Worm (Caenorhabditis elegans) whole organism, mixed stage, embryonic: ENCODE results near the gene T08A11.1.

Experiments used
- M03D4.4 ChIP-seq: sonication (generic microtip); optimal IDR thresholded peaks from 2 replicates; lab custom pipeline; 2017; ENCODE audit warnings: mild to moderate bottlenecking, missing genetic modification characterization, missing compliant biosample characterization
- bed-3 ChIP-seq: fragments of 200-800 bp; sonication (Bioruptor generic); optimal IDR thresholded peaks from 3 replicates; lab custom pipeline; 2018; ENCODE audit warnings: mild to moderate bottlenecking, missing genetic modification characterization, moderate library complexity, missing compliant biosample characterization
- blmp-1 ChIP-seq: fragments of 150-350 bp; optimal IDR thresholded peaks from 2 replicates; lab custom pipeline; 2014; ENCODE audit warnings: missing biosample characterization, missing genetic modification characterization
- ceh-39 ChIP-seq: fragments of 150-350 bp; optimal IDR thresholded peaks from 2 replicates; lab custom pipeline; 2014; ENCODE audit warnings: missing biosample characterization, missing genetic modification characterization
- ceh-43 ChIP-seq: fragments of 200-800 bp; sonication (Bioruptor generic); optimal IDR thresholded peaks from 2 replicates; lab custom pipeline; 2018; ENCODE audit warnings: mild to moderate bottlenecking, missing genetic modification characterization, moderate library complexity, missing compliant biosample characterization
- ceh-83 ChIP-seq: fragments of 200-800 bp; sonication (Bioruptor generic); optimal IDR thresholded peaks from 2 replicates; lab custom pipeline; 2018; ENCODE audit warnings: mild to moderate bottlenecking, missing genetic modification characterization, missing compliant biosample characterization
- ces-1 ChIP-seq: fragments of 150-350 bp; optimal IDR thresholded peaks from 2 replicates; lab custom pipeline; 2014; ENCODE audit warnings: missing biosample characterization, missing genetic modification reagents, missing genetic modification characterization
- cnd-1 ChIP-seq: fragments of 200-800 bp; sonication (Bioruptor generic); optimal IDR thresholded peaks from 2 replicates; lab custom pipeline; 2018; ENCODE audit warnings: mild to moderate bottlenecking, missing genetic modification characterization, missing compliant biosample characterization
- drap-1 ChIP-seq: fragments of 200-800 bp; sonication (Bioruptor generic); optimal IDR thresholded peaks from 3 replicates; lab custom pipeline; 2018; ENCODE audit warnings: mild to moderate bottlenecking, missing genetic modification characterization, missing compliant biosample characterization
- elt-1 ChIP-seq: sonication (generic microtip); optimal IDR thresholded peaks from 2 replicates; lab custom pipeline; 2017; ENCODE audit warnings: missing genetic modification characterization, mild to moderate bottlenecking, missing compliant biosample characterization, antibody characterized with exemption, moderate library complexity, borderline replicate concordance; ENCODE audit not compliant: insufficient read depth
- elt-3 ChIP-seq: fragments of 150-350 bp; optimal IDR thresholded peaks from 2 replicates; lab custom pipeline; 2014; ENCODE audit warnings: missing biosample characterization, missing genetic modification characterization
- flh-1 ChIP-seq: fragments of 200-800 bp; sonication (Bioruptor generic); optimal IDR thresholded peaks from 2 replicates; lab custom pipeline; 2018; ENCODE audit warnings: mild to moderate bottlenecking, missing genetic modification characterization, moderate library complexity, missing compliant biosample characterization
- ham-2 ChIP-seq: fragments of 200-800 bp; sonication (Bioruptor generic); optimal IDR thresholded peaks from 2 replicates; lab custom pipeline; 2018; ENCODE audit warnings: mild to moderate bottlenecking, missing genetic modification characterization, missing compliant biosample characterization
- hlh-1 ChIP-seq: fragments of 150-350 bp; optimal IDR thresholded peaks from 2 replicates; lab custom pipeline; 2014; ENCODE audit warnings: missing biosample characterization, missing genetic modification reagents, missing genetic modification characterization
- lin-13 ChIP-seq: fragments of 150-350 bp; optimal IDR thresholded peaks from 2 replicates; lab custom pipeline; 2014; ENCODE audit warnings: missing biosample characterization, missing genetic modification characterization
- lin-32 ChIP-seq: fragments of 200-800 bp; sonication (Bioruptor generic); optimal IDR thresholded peaks from 2 replicates; lab custom pipeline; 2018; ENCODE audit warnings: mild to moderate bottlenecking, missing genetic modification characterization, missing compliant biosample characterization
- lsy-2 ChIP-seq: fragments of 150-350 bp; optimal IDR thresholded peaks from 2 replicates; lab custom pipeline; 2014; ENCODE audit warnings: missing biosample characterization, missing genetic modification characterization
- mab-5 ChIP-seq: fragments of 150-350 bp; optimal IDR thresholded peaks from 2 replicates; lab custom pipeline; 2014; ENCODE audit warnings: missing biosample characterization, missing genetic modification characterization
- mep-1 ChIP-seq: fragments of 150-350 bp; optimal IDR thresholded peaks from 2 replicates; lab custom pipeline; 2017; ENCODE audit warnings: missing biosample characterization, missing genetic modification reagents, missing genetic modification characterization, inconsistent platforms
- mls-2 ChIP-seq: sonication (generic microtip); optimal IDR thresholded peaks from 2 replicates; lab custom pipeline; 2016; ENCODE audit warnings: mild to moderate bottlenecking, missing genetic modification characterization, moderate library complexity, missing compliant biosample characterization
- nhr-12 ChIP-seq: fragments of 150-350 bp; optimal IDR thresholded peaks from 2 replicates; lab custom pipeline; 2014; ENCODE audit warnings: missing biosample characterization, missing genetic modification characterization
- nhr-2 ChIP-seq: fragments of 150-350 bp; optimal IDR thresholded peaks from 2 replicates; lab custom pipeline; 2014; ENCODE audit warnings: missing biosample characterization, missing genetic modification characterization
- nhr-237 ChIP-seq: fragments of 150-350 bp; optimal IDR thresholded peaks from 2 replicates; lab custom pipeline; 2014; ENCODE audit warnings: missing biosample characterization, missing genetic modification characterization
- nhr-28 ChIP-seq: fragments of 150-350 bp; optimal IDR thresholded peaks from 2 replicates; lab custom pipeline; 2014; ENCODE audit warnings: missing biosample characterization, missing genetic modification characterization
- nhr-76 ChIP-seq: sonication (generic microtip); optimal IDR thresholded peaks from 2 replicates; lab custom pipeline; 2017; ENCODE audit warnings: missing biosample characterization, missing genetic modification characterization
- pha-4 ChIP-seq: fragments of 150-350 bp; optimal IDR thresholded peaks from 2 replicates; lab custom pipeline; 2018; ENCODE audit warnings: missing biosample characterization, missing genetic modification reagents, missing genetic modification characterization
- sem-2 ChIP-seq: fragments of 200-800 bp; sonication (Bioruptor generic); optimal IDR thresholded peaks from 2 replicates; lab custom pipeline; 2018; ENCODE audit warnings: mild to moderate bottlenecking, missing genetic modification characterization, missing compliant biosample characterization
- snpc-4 ChIP-seq: fragments of 150-350 bp; optimal IDR thresholded peaks from 2 replicates; lab custom pipeline; 2014; ENCODE audit warnings: missing biosample characterization, missing genetic modification characterization
- sptf-1 ChIP-seq: sonication (generic microtip); optimal IDR thresholded peaks from 2 replicates; lab custom pipeline; 2017; ENCODE audit warnings: mild to moderate bottlenecking, missing genetic modification characterization, moderate library complexity, missing compliant biosample characterization
- tbx-8 ChIP-seq: fragments of 200-800 bp; sonication (Bioruptor generic); optimal IDR thresholded peaks from 2 replicates; lab custom pipeline; 2018; ENCODE audit warnings: mild to moderate bottlenecking, missing genetic modification characterization, moderate library complexity, missing compliant biosample characterization
- unc-120 ChIP-seq: sonication (generic microtip); optimal IDR thresholded peaks from 2 replicates; lab custom pipeline; 2017; ENCODE audit warnings: missing genetic modification characterization, missing compliant biosample characterization; ENCODE audit not compliant: poor library complexity, severe bottlenecking
- unc-39 ChIP-seq: fragments of 150-350 bp; optimal IDR thresholded peaks from 2 replicates; lab custom pipeline; 2014; ENCODE audit warnings: missing biosample characterization, missing genetic modification characterization
- unc-62 ChIP-seq: fragments of 150-350 bp; optimal IDR thresholded peaks from 2 replicates; lab custom pipeline; 2014; ENCODE audit warnings: missing biosample characterization, missing genetic modification reagents, missing genetic modification characterization
- zip-8 ChIP-seq: fragments of 150-350 bp; optimal IDR thresholded peaks from 2 replicates; lab custom pipeline; 2014; ENCODE audit warnings: missing biosample characterization, missing genetic modification characterization
- ztf-11 ChIP-seq: fragments of 150-350 bp; optimal IDR thresholded peaks from 2 replicates; lab custom pipeline; 2014; ENCODE audit warnings: missing biosample characterization, missing genetic modification characterization

T08A11.1 gene

DNA sequence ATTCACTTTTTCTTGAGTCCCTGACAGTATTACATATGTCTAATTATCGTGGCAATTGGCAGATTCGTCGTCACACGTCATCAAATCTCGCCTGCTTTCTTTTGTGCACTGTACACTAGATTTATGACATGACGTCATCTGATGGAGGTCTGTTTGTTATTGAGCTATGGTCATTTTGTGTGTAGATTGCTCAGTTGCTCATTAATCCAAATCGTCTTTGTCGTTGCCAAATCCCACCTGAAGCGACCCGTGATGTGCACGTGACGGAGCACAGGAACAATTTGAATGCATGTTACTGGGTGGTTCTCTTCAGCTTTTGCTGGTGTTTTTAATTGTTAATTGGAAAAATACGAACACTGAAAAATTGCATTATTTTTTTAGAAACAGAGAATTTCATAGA is 9.9 kb upstream of the T08A11.1 start:
- TF ChIP-seq unc-62: peak; percentile 61
- no peak for TF ChIP-seq snpc-4 (tag; lab: Kevin White, UChicago)
- no peak for TF ChIP-seq unc-39
- no peak for TF ChIP-seq ces-1 (GFP tag; lab: Kevin White, UChicago)
- no peak for TF ChIP-seq nhr-76 (tag; lab: Kevin White, UChicago)
- no peak for TF ChIP-seq lin-13
- no peak for TF ChIP-seq mep-1
- no peak for TF ChIP-seq nhr-28 (tag; lab: Kevin White, UChicago)
- TF ChIP-seq lin-32 (GFP tag; lab: Kevin White, UChicago): no peak
- TF ChIP-seq unc-120: no peak
- peak; percentile 37 for TF ChIP-seq cnd-1
- TF ChIP-seq bed-3 (GFP tag; lab: Kevin White, UChicago): no peak
- TF ChIP-seq sem-2 (GFP tag; lab: Kevin White, UChicago): no peak
- no peak for TF ChIP-seq lsy-2 (tag; lab: Kevin White, UChicago)
- no peak for TF ChIP-seq hlh-1
- TF ChIP-seq nhr-12: no peak
- no peak for TF ChIP-seq drap-1 (GFP tag; lab: Kevin White, UChicago)
- no peak for TF ChIP-seq pha-4 (tag; lab: Kevin White, UChicago)
- no peak for TF ChIP-seq blmp-1 (tag; lab: Kevin White, UChicago)
- TF ChIP-seq mab-5 (tag; lab: Kevin White, UChicago): no peak
- TF ChIP-seq zip-8 (tag; lab: Kevin White, UChicago): peak; percentile 74
- no peak for TF ChIP-seq elt-3 (tag; lab: Kevin White, UChicago)
- peak; percentile 8 for TF ChIP-seq sptf-1 (tag; lab: Kevin White, UChicago)
- peak; percentile 50 for TF ChIP-seq ztf-11
- TF ChIP-seq ceh-83 (GFP tag; lab: Kevin White, UChicago): no peak
- no peak for TF ChIP-seq ham-2 (GFP tag; lab: Kevin White, UChicago)
- peak; percentile 25 for TF ChIP-seq ceh-39
- no peak for TF ChIP-seq flh-1 (GFP tag; lab: Kevin White, UChicago)
- no peak for TF ChIP-seq tbx-8 (GFP tag; lab: Kevin White, UChicago)
- peak; percentile 81 for TF ChIP-seq nhr-2 (tag; lab: Kevin White, UChicago)
- TF ChIP-seq M03D4.4 (tag; lab: Kevin White, UChicago): no peak
- TF ChIP-seq elt-1 (tag; lab: Kevin White, UChicago): no peak
- peak; percentile 63 for TF ChIP-seq mls-2 (tag; lab: Kevin White, UChicago)
- no peak for TF ChIP-seq nhr-237
- TF ChIP-seq ceh-43 (GFP tag; lab: Kevin White, UChicago): peak; percentile 25

DNA sequence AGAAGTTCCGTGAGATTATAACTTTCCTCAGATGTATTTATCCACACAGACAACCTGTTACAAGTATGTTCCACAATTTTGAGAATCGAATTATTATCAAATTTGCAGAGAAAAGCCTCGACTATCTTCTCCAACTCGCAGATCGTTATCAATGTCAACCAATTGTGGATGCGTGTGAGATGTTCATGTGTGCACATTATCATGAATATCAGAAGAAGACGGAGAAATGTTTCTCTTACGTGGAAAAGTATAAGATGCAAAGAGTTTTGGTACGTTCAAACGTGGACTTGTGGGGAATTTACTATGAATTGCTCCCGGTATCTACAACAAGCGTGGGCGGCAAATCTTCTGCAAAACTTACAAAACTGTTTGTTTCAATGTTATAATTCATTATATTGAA is 8.1 kb upstream of the T08A11.1 start:
- TF ChIP-seq snpc-4 (tag; lab: Kevin White, UChicago): no peak
- no peak for TF ChIP-seq cnd-1
- no peak for TF ChIP-seq bed-3 (GFP tag; lab: Kevin White, UChicago)
- TF ChIP-seq sem-2 (GFP tag; lab: Kevin White, UChicago): no peak
- no peak for TF ChIP-seq ceh-83 (GFP tag; lab: Kevin White, UChicago)
- TF ChIP-seq, all 35 proteins: peak for 0

DNA sequence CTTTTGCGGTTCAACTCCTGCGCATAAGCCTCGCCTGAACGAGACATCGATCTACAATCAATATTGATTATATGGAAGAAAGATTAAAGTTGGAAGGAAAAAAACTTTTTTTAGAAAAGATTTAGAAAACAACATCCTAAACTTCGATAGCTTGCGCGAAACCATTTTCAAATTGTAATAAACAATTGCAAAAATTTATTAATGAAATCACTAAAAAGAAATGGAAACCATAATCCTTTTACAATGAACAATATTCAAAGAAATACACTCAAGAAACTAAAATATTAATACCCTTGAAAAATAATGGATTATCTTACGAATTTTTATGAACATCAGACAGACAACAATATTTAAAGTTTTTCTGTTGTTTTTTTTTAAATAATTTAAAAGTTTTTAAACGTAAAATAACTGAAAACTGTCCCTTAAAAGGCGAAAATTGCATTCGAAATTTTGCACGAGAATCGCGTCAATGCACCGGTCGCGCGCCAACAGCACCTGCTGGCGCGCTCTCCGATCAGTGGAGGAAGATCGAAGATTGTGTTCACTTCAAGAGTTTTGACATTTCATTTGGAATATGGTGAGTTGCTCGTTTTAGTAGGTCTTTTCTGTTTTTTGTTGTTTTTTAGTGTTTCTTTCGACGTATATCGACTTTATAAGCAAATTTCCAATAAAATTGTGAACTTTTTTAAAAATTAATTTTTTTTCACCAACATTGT is 6.4 kb upstream of the T08A11.1 start, which contains the start of the genes sftb-1 and R10E4.1:
Gene sftb-1 (minus strand): TSS at position 51 of the 716 bp plus-strand sequence.
Gene R10E4.1 (plus strand): TSS at position 524 of the 716 bp plus-strand sequence.
- peak; percentile 45 for TF ChIP-seq pha-4 (tag; lab: Kevin White, UChicago)
- no peak for TF ChIP-seq ceh-43 (GFP tag; lab: Kevin White, UChicago)
- TF ChIP-seq mep-1: peak; percentile 66
- peak; percentile 25 for TF ChIP-seq ces-1 (GFP tag; lab: Kevin White, UChicago)
- TF ChIP-seq M03D4.4 (tag; lab: Kevin White, UChicago): no peak
- peak; percentile 74 for TF ChIP-seq lin-13
- no peak for TF ChIP-seq ztf-11
- TF ChIP-seq ceh-83 (GFP tag; lab: Kevin White, UChicago): no peak
- peak; percentile 51 for TF ChIP-seq lsy-2 (tag; lab: Kevin White, UChicago)
- TF ChIP-seq mab-5 (tag; lab: Kevin White, UChicago): no peak
- TF ChIP-seq sem-2 (GFP tag; lab: Kevin White, UChicago): no peak
- no peak for TF ChIP-seq nhr-76 (tag; lab: Kevin White, UChicago)
- TF ChIP-seq unc-120: no peak
- no peak for TF ChIP-seq sptf-1 (tag; lab: Kevin White, UChicago)
- no peak for TF ChIP-seq drap-1 (GFP tag; lab: Kevin White, UChicago)
- TF ChIP-seq nhr-237: peak; percentile 51
- TF ChIP-seq bed-3 (GFP tag; lab: Kevin White, UChicago): no peak
